Worm (Caenorhabditis elegans): Measurements from ENCODE around the gene shk-1.

ce11 chrII:9713083-9713482, 44.9 kb upstream of the shk-1 start:
- TF ChIP-seq nhr-76 (tag; optimal IDR thresholded peaks at IDR 0.05) = no peak
- TF ChIP-seq pha-4 (tag; optimal IDR thresholded peaks at IDR 0.05) = no peak
- no peak for TF ChIP-seq mab-5 (tag; optimal IDR thresholded peaks at IDR 0.05)
- no peak for TF ChIP-seq nhr-237 (tag; optimal IDR thresholded peaks at IDR 0.05)
- TF ChIP-seq elt-3 (tag; optimal IDR thresholded peaks at IDR 0.05) = no peak
- no peak for TF ChIP-seq unc-120 (tag; optimal IDR thresholded peaks at IDR 0.05; ENCODE audit: poor library complexity, severe bottlenecking)
- TF ChIP-seq lin-13 (tag; optimal IDR thresholded peaks at IDR 0.05) = no peak
- no peak for TF ChIP-seq mep-1 (tag; optimal IDR thresholded peaks at IDR 0.05)
- no peak for TF ChIP-seq ham-2 (GFP tag; optimal IDR thresholded peaks at IDR 0.05)
- TF ChIP-seq sptf-1 (tag; optimal IDR thresholded peaks at IDR 0.05) = no peak
